Worm (Caenorhabditis elegans) whole organism, L1 larva: ENCODE measurements around the gene R02E12.5.

Source experiments
- dpl-1 ChIP-seq, 3 experiments: fragments of 150-350 bp in 2 of 3; sonication (generic microtip) in 1 of 3; optimal IDR thresholded peaks; 2 replicates each; lab custom pipeline; 2014 to 2017; ENCODE audit warnings: missing biosample characterization in 3 of 3, missing genetic modification characterization in 3 of 3, missing genetic modification reagents in 3 of 3
- egl-27 ChIP-seq, 2 experiments: fragments of 150-350 bp in 1 of 2; sonication (generic microtip); optimal IDR thresholded peaks; 3 replicates each; lab custom pipeline; 2017 to 2018; ENCODE audit warnings: missing biosample characterization in 2 of 2, missing genetic modification characterization in 2 of 2, missing genetic modification reagents in 2 of 2
- hlh-17 ChIP-seq: fragments of 200-800 bp; sonication (Bioruptor generic); optimal IDR thresholded peaks from 2 replicates; lab custom pipeline; 2018; ENCODE audit warnings: missing genetic modification characterization, mild to moderate bottlenecking, missing compliant biosample characterization, moderate library complexity, borderline replicate concordance
- nhr-12 ChIP-seq: sonication (generic microtip); optimal IDR thresholded peaks from 2 replicates; lab custom pipeline; 2017; ENCODE audit warnings: missing biosample characterization, missing genetic modification characterization
- sox-4 ChIP-seq: sonication (generic microtip); optimal IDR thresholded peaks from 2 replicates; lab custom pipeline; 2016; ENCODE audit warnings: missing genetic modification characterization, missing compliant biosample characterization
- unc-62 ChIP-seq: fragments of 150-350 bp; optimal IDR thresholded peaks from 2 replicates; lab custom pipeline; 2014; ENCODE audit warnings: missing biosample characterization, missing genetic modification reagents, missing genetic modification characterization
- ztf-11 ChIP-seq, 2 experiments: sonication (generic microtip); optimal IDR thresholded peaks; 2 replicates each; lab custom pipeline; 2016 to 2017; ENCODE audit warnings: missing genetic modification characterization in 2 of 2, missing biosample characterization in 1 of 2, missing compliant biosample characterization in 1 of 2

- TF ChIP-seq nhr-12 = no peak
- peak in 1 of 2 experiments; percentile 49 for TF ChIP-seq ztf-11 (tag; optimal IDR thresholded peaks at IDR 0.05; lab: Kevin White, UChicago)
- no peak for TF ChIP-seq unc-62 (GFP tag; lab: Kevin White, UChicago)
- TF ChIP-seq sox-4 = no peak
- peak in 1 of 2 experiments; percentile 41 for TF ChIP-seq egl-27 (tag; optimal IDR thresholded peaks at IDR 0.05; lab: Kevin White, UChicago)
- peak in 2 of 3 experiments; percentile 5 to 14 for TF ChIP-seq dpl-1 (GFP tag; optimal IDR thresholded peaks at IDR 0.05; lab: Kevin White, UChicago)
- no peak for TF ChIP-seq hlh-17 (GFP tag; lab: Kevin White, UChicago)
Measured at ce11 chrX:3969980-3970403, 27.1 kb upstream of the R02E12.5 start.
